Worm (Caenorhabditis elegans): Measurements from ENCODE around the gene Y70G10A.4.

ce11 chrIII:10261256-10261655, 39.3 kb downstream of the Y70G10A.4 start:
- TF ChIP-seq nhr-28 (tag; optimal IDR thresholded peaks at IDR 0.05) (no peak), lin-13 (tag; optimal IDR thresholded peaks at IDR 0.05) (no peak), nhr-237 (tag; optimal IDR thresholded peaks at IDR 0.05) (no peak), mep-1 (tag; optimal IDR thresholded peaks at IDR 0.05) (no peak), sem-2 (GFP tag; optimal IDR thresholded peaks at IDR 0.05) (no peak), mab-5 (tag; optimal IDR thresholded peaks at IDR 0.05) (no peak), hlh-1 (tag; optimal IDR thresholded peaks at IDR 0.05) (no peak), ces-1 (GFP tag; optimal IDR thresholded peaks at IDR 0.05) (no peak)

Data from whole organism, mixed stage, embryonic.